Worm (Caenorhabditis elegans) whole organism, early embryonic: Measurements from ENCODE around the gene F43C11.11.

ENCODE experiments used
- F13C5.2 ChIP-seq: sonication (generic microtip); optimal IDR thresholded peaks from 2 replicates; lab custom pipeline; 2017; ENCODE audit warnings: mild to moderate bottlenecking, missing genetic modification characterization, inconsistent platforms, missing compliant biosample characterization
- ama-1 ChIP-seq: fragments of 150-350 bp; optimal IDR thresholded peaks from 2 replicates; lab custom pipeline; 2014
- ceh-13 ChIP-seq: fragments of 200-800 bp; sonication (Bioruptor generic); optimal IDR thresholded peaks from 2 replicates; lab custom pipeline; 2018; ENCODE audit warnings: mild to moderate bottlenecking, missing genetic modification characterization, missing compliant biosample characterization
- flt-1 ChIP-seq: fragments of 200-800 bp; sonication (Bioruptor generic); IDR thresholded peaks from 2 replicates; pipeline ENCODE4 v1.3.6; 2022; ENCODE audit warnings: missing genetic modification characterization, missing compliant biosample characterization
- sea-1 ChIP-seq: fragments of 200-800 bp; sonication (Bioruptor generic); conservative IDR thresholded peaks from 2 replicates; pipeline ENCODE4 v1.3.6; 2022; ENCODE audit warnings: missing genetic modification characterization, missing compliant biosample characterization

DNA sequence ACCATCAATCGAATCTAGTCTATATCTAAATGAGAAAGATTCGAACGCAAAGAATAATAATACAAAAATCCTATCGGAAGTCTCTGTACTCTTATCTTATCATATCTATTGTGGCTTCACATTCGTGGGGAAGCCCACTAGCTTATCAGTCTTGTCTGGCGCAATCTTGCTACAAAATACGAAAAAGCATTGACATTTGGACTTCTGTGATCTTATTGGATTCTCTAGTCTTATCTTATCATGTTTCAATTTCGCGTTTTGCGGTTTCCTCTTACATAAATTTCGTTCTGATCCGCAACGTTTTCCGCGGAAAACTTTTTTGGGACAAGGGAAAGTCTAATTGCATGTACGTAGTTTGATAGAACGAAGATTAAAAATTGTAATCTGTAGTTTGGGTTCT, 36.2 kb upstream of the F43C11.11 start:
- no peak for TF ChIP-seq flt-1 (GFP tag; lab: Robert Waterston, UW)
- no peak for TF ChIP-seq sea-1
- no peak for TF ChIP-seq F13C5.2 (tag; lab: Kevin White, UChicago)
- TF ChIP-seq ceh-13 (GFP tag; lab: Kevin White, UChicago): no peak
- TF ChIP-seq ama-1: no peak
